Worm (Caenorhabditis elegans) whole organism, late embryonic: ENCODE measurements around the gene cht-5.

Experiments used
- C08G9.2 ChIP-seq: sonication (generic microtip); optimal IDR thresholded peaks from 2 replicates; lab custom pipeline; 2016; ENCODE audit warnings: mild to moderate bottlenecking, missing genetic modification characterization, moderate library complexity, missing compliant biosample characterization
- C38D4.7 ChIP-seq: fragments of 200-800 bp; sonication (Bioruptor generic); optimal IDR thresholded peaks from 2 replicates; lab custom pipeline; 2018; ENCODE audit warnings: mild to moderate bottlenecking, missing genetic modification characterization, moderate library complexity, missing compliant biosample characterization
- K09A11.1 ChIP-seq: sonication (generic microtip); optimal IDR thresholded peaks from 2 replicates; lab custom pipeline; 2017; ENCODE audit warnings: antibody characterized with exemption, mild to moderate bottlenecking, missing genetic modification characterization, missing compliant biosample characterization; ENCODE audit not compliant: insufficient read depth
- T23F11.4 ChIP-seq: fragments of 200-800 bp; sonication (Bioruptor generic); optimal IDR thresholded peaks from 2 replicates; lab custom pipeline; 2018; ENCODE audit warnings: mild to moderate bottlenecking, missing genetic modification characterization, missing compliant biosample characterization
- ceh-14 ChIP-seq: sonication (generic microtip); optimal IDR thresholded peaks from 2 replicates; lab custom pipeline; 2016; ENCODE audit warnings: missing genotype, missing genetic modification characterization, missing compliant biosample characterization
- ceh-18 ChIP-seq: sonication (generic microtip); optimal IDR thresholded peaks from 2 replicates; lab custom pipeline; 2016; ENCODE audit warnings: missing genetic modification characterization, missing compliant biosample characterization
- ceh-19 ChIP-seq: fragments of 200-800 bp; sonication (Bioruptor generic); optimal IDR thresholded peaks from 2 replicates; lab custom pipeline; 2018; ENCODE audit warnings: mild to moderate bottlenecking, missing genetic modification characterization, missing compliant biosample characterization
- ceh-22 ChIP-seq: sonication (generic microtip); optimal IDR thresholded peaks from 2 replicates; lab custom pipeline; 2017; ENCODE audit warnings: missing biosample characterization, missing genetic modification characterization
- ceh-31 ChIP-seq: sonication (generic microtip); optimal IDR thresholded peaks from 2 replicates; lab custom pipeline; 2016; ENCODE audit warnings: missing genetic modification characterization, missing compliant biosample characterization
- ceh-6 ChIP-seq: fragments of 200-800 bp; sonication (Bioruptor generic); optimal IDR thresholded peaks from 2 replicates; lab custom pipeline; 2018; ENCODE audit warnings: mild to moderate bottlenecking, missing genetic modification characterization, missing compliant biosample characterization
- che-1 ChIP-seq: sonication (generic microtip); optimal IDR thresholded peaks from 2 replicates; lab custom pipeline; 2016; ENCODE audit warnings: mild to moderate bottlenecking, missing genetic modification characterization, missing compliant biosample characterization
- dmd-4 ChIP-seq: sonication (generic microtip); optimal IDR thresholded peaks from 2 replicates; lab custom pipeline; 2016; ENCODE audit warnings: borderline replicate concordance, missing genetic modification characterization, missing compliant biosample characterization
- dve-1 ChIP-seq: sonication (generic microtip); optimal IDR thresholded peaks from 2 replicates; lab custom pipeline; 2017; ENCODE audit warnings: antibody characterized with exemption, mild to moderate bottlenecking, missing genetic modification characterization, missing compliant biosample characterization
- elt-2 ChIP-seq: sonication (generic microtip); optimal IDR thresholded peaks from 2 replicates; lab custom pipeline; 2016; ENCODE audit warnings: missing genetic modification reagents, missing genetic modification characterization, missing compliant biosample characterization
- gmeb-2 ChIP-seq: sonication (generic microtip); optimal IDR thresholded peaks from 2 replicates; lab custom pipeline; 2016; ENCODE audit warnings: missing genetic modification characterization, inconsistent platforms, missing compliant biosample characterization
- mec-3 ChIP-seq: sonication (generic microtip); optimal IDR thresholded peaks from 2 replicates; lab custom pipeline; 2016; ENCODE audit warnings: borderline replicate concordance, missing genetic modification characterization, missing compliant biosample characterization
- nfya-1 ChIP-seq: sonication (generic microtip); optimal IDR thresholded peaks from 2 replicates; lab custom pipeline; 2017; ENCODE audit warnings: missing genetic modification characterization, mild to moderate bottlenecking, missing compliant biosample characterization, antibody characterized with exemption, moderate library complexity
- nhr-11 ChIP-seq: fragments of 150-350 bp; optimal IDR thresholded peaks from 2 replicates; lab custom pipeline; 2014; ENCODE audit warnings: missing biosample characterization, missing genetic modification characterization
- npax-4 ChIP-seq: sonication (generic microtip); optimal IDR thresholded peaks from 2 replicates; lab custom pipeline; 2016; ENCODE audit warnings: missing genetic modification characterization, missing compliant biosample characterization
- odd-2 ChIP-seq: sonication (generic microtip); optimal IDR thresholded peaks from 2 replicates; lab custom pipeline; 2017; ENCODE audit warnings: antibody characterized with exemption, mild to moderate bottlenecking, missing genetic modification characterization, missing compliant biosample characterization
- pax-1 ChIP-seq: fragments of 150-350 bp; optimal IDR thresholded peaks from 2 replicates; lab custom pipeline; 2014; ENCODE audit warnings: missing biosample characterization, missing genetic modification characterization
- pha-4 ChIP-seq: fragments of 150-350 bp; optimal IDR thresholded peaks from 2 replicates; lab custom pipeline; 2018; ENCODE audit warnings: missing biosample characterization, missing genetic modification reagents, missing genetic modification characterization
- pqm-1 ChIP-seq: sonication (generic microtip); optimal IDR thresholded peaks from 2 replicates; lab custom pipeline; 2016; ENCODE audit warnings: missing genetic modification characterization, missing compliant biosample characterization
- pros-1 ChIP-seq: fragments of 150-350 bp; optimal IDR thresholded peaks from 2 replicates; lab custom pipeline; 2014; ENCODE audit warnings: missing biosample characterization, missing genetic modification reagents, missing genetic modification characterization
- ref-2 ChIP-seq: sonication (generic microtip); optimal IDR thresholded peaks from 2 replicates; lab custom pipeline; 2016; ENCODE audit warnings: missing genetic modification characterization, missing compliant biosample characterization
- rnt-1 ChIP-seq: sonication (generic microtip); optimal IDR thresholded peaks from 2 replicates; lab custom pipeline; 2016; ENCODE audit warnings: missing genetic modification characterization, missing compliant biosample characterization
- tbx-2 ChIP-seq: sonication (generic microtip); optimal IDR thresholded peaks from 2 replicates; lab custom pipeline; 2016; ENCODE audit warnings: missing genetic modification characterization, missing compliant biosample characterization
- tbx-7 ChIP-seq: sonication (generic microtip); optimal IDR thresholded peaks from 2 replicates; lab custom pipeline; 2016; ENCODE audit warnings: missing genotype, missing genetic modification characterization, missing compliant biosample characterization
- ttx-3 ChIP-seq: sonication (generic microtip); optimal IDR thresholded peaks from 2 replicates; lab custom pipeline; 2016; ENCODE audit warnings: missing genetic modification reagents, missing genetic modification characterization, missing compliant biosample characterization
- ztf-16 ChIP-seq: sonication (generic microtip); optimal IDR thresholded peaks from 2 replicates; lab custom pipeline; 2017; ENCODE audit warnings: missing genetic modification characterization, missing compliant biosample characterization

The cht-5 gene

DNA sequence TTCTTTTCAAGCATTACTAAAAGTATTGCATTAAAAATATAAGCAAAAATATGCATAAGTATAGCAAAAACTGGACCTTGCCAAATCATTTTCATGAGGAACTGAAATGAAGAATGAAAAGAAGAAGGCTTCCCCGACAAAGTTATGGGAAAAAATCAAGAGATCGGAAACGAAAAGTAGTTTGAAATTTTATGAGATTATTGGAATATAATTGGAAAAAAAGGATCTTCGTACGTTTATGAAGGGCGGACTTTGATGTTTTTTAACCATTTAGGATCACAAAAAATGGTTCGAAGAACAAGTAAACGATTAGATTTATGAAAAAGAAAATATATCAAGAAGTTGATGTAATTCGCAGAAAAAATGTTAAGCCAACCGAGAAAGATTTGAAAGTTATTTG lies 6.5 kb downstream of the cht-5 start, which contains the start of gene srxa-18:
TSS of gene srxa-18 (minus strand) at position 100 of the 400 bp plus-strand sequence.
- no peak for TF ChIP-seq mec-3 (tag; lab: Kevin White, UChicago)
- no peak for TF ChIP-seq nhr-11 (tag; lab: Kevin White, UChicago)
- no peak for TF ChIP-seq C38D4.7 (GFP tag; lab: Kevin White, UChicago)
- no peak for TF ChIP-seq T23F11.4 (GFP tag; lab: Kevin White, UChicago)
- TF ChIP-seq, all 69 proteins: peak for 0

DNA sequence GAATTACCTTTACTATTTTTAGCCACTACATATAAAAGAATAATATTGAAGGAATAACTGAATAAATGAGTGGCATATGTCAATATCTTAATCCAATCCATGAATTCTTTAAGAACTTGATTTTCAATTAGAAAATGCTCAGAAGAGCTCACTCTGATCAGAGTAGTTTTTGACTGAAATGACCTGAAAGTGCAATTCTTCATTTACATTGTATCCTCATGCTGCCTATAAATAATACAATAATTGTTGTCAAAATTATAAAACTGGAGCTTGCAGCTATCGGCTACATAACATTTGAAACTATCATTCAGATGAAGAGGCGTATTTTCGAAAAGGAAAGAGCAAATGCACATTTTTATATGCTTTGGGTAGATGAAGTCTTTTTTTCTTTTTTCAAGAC lies 8.2 kb downstream of the cht-5 start, which contains the start of gene srxa-19:
TSS of gene srxa-19 (minus strand) at position 101 of the 400 bp plus-strand sequence.
- TF ChIP-seq ceh-6 (no peak), ttx-3 (no peak)

DNA sequence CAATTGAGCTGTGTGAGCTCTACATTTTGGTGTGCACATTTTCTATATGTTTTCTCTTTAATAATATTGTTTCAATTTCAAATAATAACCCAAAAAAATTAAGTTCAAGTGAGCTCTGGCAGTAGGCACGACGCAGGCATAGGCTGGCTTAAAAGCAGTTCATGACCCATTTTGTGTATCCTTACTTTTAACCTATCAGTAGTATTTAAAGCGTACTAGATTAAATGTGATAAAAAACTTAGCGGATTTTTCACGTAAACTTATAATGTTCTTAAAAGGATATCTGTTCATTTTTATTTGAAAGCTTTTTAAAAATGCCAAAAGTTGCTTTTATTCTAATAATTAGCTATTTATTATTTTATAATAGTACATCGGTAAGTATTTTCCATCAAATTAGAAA lies 8.9 kb downstream of the cht-5 start, which contains the start of gene C08B6.6:
TSS of gene C08B6.6 (plus strand) at position 301 of the 400 bp plus-strand sequence.
- TF ChIP-seq ref-2 (tag; lab: Kevin White, UChicago) (no peak), C38D4.7 (GFP tag; lab: Kevin White, UChicago) (no peak), dmd-4 (tag; lab: Kevin White, UChicago) (no peak), T23F11.4 (GFP tag; lab: Kevin White, UChicago) (no peak), che-1 (no peak), mec-3 (tag; lab: Kevin White, UChicago) (no peak), C08G9.2 (tag; lab: Kevin White, UChicago) (no peak), K09A11.1 (no peak)

DNA sequence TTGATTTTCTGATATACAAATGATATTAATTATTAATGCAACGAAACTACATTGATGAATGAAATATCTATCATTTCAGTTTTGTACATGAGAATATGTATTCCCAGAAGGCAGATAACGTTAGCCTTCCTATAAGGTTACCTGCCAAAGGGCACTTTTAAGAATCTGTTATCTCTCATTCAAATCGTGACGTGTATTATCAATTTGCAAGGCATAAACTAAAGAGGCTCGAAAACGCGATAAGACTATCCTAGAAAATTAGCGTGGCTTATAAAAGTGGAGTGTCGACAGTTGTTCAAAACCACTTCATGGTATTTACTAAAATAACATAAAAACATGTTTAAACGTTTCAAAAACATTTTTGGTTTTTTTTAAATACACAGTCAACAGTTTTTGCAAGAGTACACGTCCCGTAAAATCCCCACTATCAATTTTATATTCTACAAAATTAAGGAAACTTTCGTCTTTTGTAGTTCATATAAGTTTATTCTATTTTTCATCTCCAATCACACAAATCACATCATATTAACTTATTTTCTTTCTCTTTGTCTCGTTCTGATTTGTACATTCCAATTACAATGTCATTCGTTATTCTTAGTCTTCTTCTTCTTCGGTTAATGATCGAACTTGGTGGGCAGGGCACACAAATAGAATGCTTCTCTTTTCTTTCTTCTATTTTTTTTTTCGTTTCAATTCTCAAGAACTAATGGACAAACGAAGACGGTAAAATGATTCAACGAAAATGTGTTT lies 10.5 kb downstream of the cht-5 start, which contains the start of gene C08B6.10:
TSS of gene C08B6.10 (plus strand) at position 700 of the 750 bp plus-strand sequence.
- TF ChIP-seq ttx-3 (no peak), ceh-18 (tag; lab: Kevin White, UChicago) (no peak), pha-4 (tag; lab: Kevin White, UChicago) (no peak), T23F11.4 (GFP tag; lab: Kevin White, UChicago) (no peak), ceh-19 (GFP tag; lab: Kevin White, UChicago) (no peak), tbx-7 (tag; lab: Kevin White, UChicago) (no peak), elt-2 (peak; percentile 81)
- TF ChIP-seq, all 69 proteins: peak for 1

DNA sequence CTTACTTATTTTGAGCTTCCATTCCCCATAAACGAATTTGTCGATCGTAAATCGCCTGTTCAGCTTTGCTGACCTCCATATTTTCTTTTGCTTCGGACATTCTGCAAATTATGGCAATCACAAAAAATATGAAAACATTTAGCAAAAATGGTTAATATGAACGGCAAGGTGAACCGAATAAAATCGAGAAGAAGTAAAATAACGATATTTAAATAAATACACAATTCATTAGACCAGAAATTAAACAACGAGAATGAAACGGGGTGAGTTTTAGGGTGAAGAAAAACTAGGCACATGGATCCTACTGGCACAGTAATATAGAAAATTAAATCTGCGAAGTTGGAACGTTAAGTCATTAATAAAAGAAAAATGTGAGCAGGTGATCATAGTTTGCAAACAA lies 15.8 kb downstream of the cht-5 start, which contains the start of gene aos-1:
TSS of gene aos-1 (minus strand) at position 101 of the 400 bp plus-strand sequence.
- no peak for TF ChIP-seq tbx-2 (tag; lab: Kevin White, UChicago)
- no peak for TF ChIP-seq ceh-22 (tag; lab: Kevin White, UChicago)
- no peak for TF ChIP-seq gmeb-2 (tag; lab: Kevin White, UChicago)
- TF ChIP-seq dmd-4 (tag; lab: Kevin White, UChicago), result no peak
- no peak for TF ChIP-seq pros-1 (tag; lab: Kevin White, UChicago)
- TF ChIP-seq rnt-1 (tag; lab: Kevin White, UChicago), result no peak
- TF ChIP-seq nfya-1 (tag; lab: Kevin White, UChicago), result no peak
- no peak for TF ChIP-seq ceh-31 (tag; lab: Kevin White, UChicago)
- no peak for TF ChIP-seq dve-1
- no peak for TF ChIP-seq ztf-16
- TF ChIP-seq pqm-1 (tag; lab: Kevin White, UChicago), result no peak
- TF ChIP-seq ceh-14, result no peak
- no peak for TF ChIP-seq elt-2
- no peak for TF ChIP-seq pax-1 (tag; lab: Kevin White, UChicago)
- TF ChIP-seq ceh-19 (GFP tag; lab: Kevin White, UChicago), result no peak
- no peak for TF ChIP-seq odd-2 (tag; lab: Kevin White, UChicago)

DNA sequence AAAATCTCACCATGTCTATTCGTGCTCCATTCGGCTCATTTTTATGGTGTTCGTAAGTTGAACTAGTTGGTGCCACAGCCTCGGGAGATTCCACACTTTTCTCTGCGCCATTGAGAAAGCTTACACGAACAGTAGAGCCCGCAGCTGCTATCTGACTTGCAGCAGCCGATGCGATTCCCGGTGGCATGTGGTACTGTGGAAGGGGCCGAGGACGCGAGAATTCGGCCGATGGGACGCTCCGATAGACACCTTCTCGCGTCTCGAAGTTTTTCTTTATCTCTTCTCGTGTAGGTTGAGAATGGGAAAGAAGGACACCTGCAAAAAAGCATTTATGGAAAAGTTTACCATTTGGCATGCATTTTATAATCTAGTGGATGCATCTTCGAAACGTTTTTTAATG lies 18.8 kb downstream of the cht-5 start:
- TF ChIP-seq nfya-1 (tag; lab: Kevin White, UChicago) (no peak), npax-4 (tag; lab: Kevin White, UChicago) (no peak)
